Fruit fly (Drosophila melanogaster) whole organism, embryonic: ENCODE measurements around the gene BtbVII.

Experiments used
- Ada2b ChIP-seq: fragments of 200-800 bp; sonication (Bioruptor generic); IDR thresholded peaks from 2 replicates; pipeline ENCODE4 v1.3.6; 2022; ENCODE audit warnings: missing biosample characterization, missing genetic modification characterization
- Asciz ChIP-seq: fragments of 200-800 bp; sonication (Bioruptor generic); optimal IDR thresholded peaks from 2 replicates; lab custom pipeline; 2017; ENCODE audit warnings: missing biosample characterization, mild to moderate bottlenecking, missing genetic modification characterization, missing genetic modification reagents
- Atf6 ChIP-seq: fragments of 200-800 bp; sonication (Bioruptor generic); IDR thresholded peaks from 2 replicates; pipeline ENCODE4 v1.3.6; 2022; ENCODE audit warnings: missing biosample characterization, missing genetic modification characterization
- B-H1 ChIP-seq: fragments of 200-800 bp; sonication (Bioruptor generic); IDR thresholded peaks from 3 replicates; pipeline ENCODE4 v1.3.6; 2022; ENCODE audit warnings: missing biosample characterization, missing genetic modification characterization
- CG10147 ChIP-seq: fragments of 200-800 bp; sonication (Bioruptor generic); optimal IDR thresholded peaks from 2 replicates; lab custom pipeline; 2019; ENCODE audit warnings: missing biosample characterization, mild to moderate bottlenecking, missing genetic modification characterization, moderate library complexity
- CG1024 ChIP-seq: fragments of 200-800 bp; sonication (Bioruptor generic); IDR thresholded peaks from 2 replicates; pipeline ENCODE4 v1.3.6; 2022; ENCODE audit warnings: missing biosample characterization, missing genetic modification characterization
- CG10366 ChIP-seq: fragments of 200-800 bp; sonication (Bioruptor generic); IDR thresholded peaks from 2 replicates; pipeline ENCODE4 v1.3.6; 2022; ENCODE audit warnings: missing biosample characterization, missing genetic modification characterization
- CG10979 ChIP-seq: fragments of 200-800 bp; sonication (Bioruptor generic); optimal IDR thresholded peaks from 2 replicates; lab custom pipeline; 2018; ENCODE audit warnings: missing biosample characterization, mild to moderate bottlenecking, missing genetic modification characterization, moderate library complexity
- CG11085 ChIP-seq: fragments of 200-800 bp; sonication (Bioruptor generic); IDR thresholded peaks from 2 replicates; pipeline ENCODE4 v1.3.6; 2022; ENCODE audit warnings: missing biosample characterization, missing genetic modification characterization
- CG11093 ChIP-seq: fragments of 200-800 bp; sonication (Bioruptor generic); IDR thresholded peaks from 3 replicates; pipeline ENCODE4 v1.3.6; 2022; ENCODE audit warnings: missing biosample characterization, missing genetic modification characterization
- CG12155 ChIP-seq: fragments of 200-800 bp; sonication (Bioruptor generic); optimal IDR thresholded peaks from 3 replicates; lab custom pipeline; 2016; ENCODE audit warnings: missing biosample characterization, missing genetic modification characterization
- CG13123 ChIP-seq: fragments of 200-800 bp; sonication (Bioruptor generic); optimal IDR thresholded peaks from 2 replicates; lab custom pipeline; 2016; ENCODE audit warnings: missing biosample characterization, missing genetic modification characterization
- CG14050 ChIP-seq: fragments of 200-800 bp; sonication (Bioruptor generic); IDR thresholded peaks from 3 replicates; pipeline ENCODE4 v1.3.6; 2022; ENCODE audit warnings: missing biosample characterization, missing genetic modification characterization
- CG14860 ChIP-seq: fragments of 200-800 bp; sonication (Bioruptor generic); IDR thresholded peaks from 3 replicates; pipeline ENCODE4 v1.3.6; 2022; ENCODE audit warnings: missing biosample characterization, missing genetic modification characterization; ENCODE audit not compliant: partially characterized antibody
- CG17912 ChIP-seq: fragments of 200-800 bp; sonication (Bioruptor generic); optimal IDR thresholded peaks from 2 replicates; lab custom pipeline; 2018; ENCODE audit warnings: missing biosample characterization, mild to moderate bottlenecking, missing genetic modification characterization
- CG2199 ChIP-seq: fragments of 200-800 bp; sonication (Bioruptor generic); IDR thresholded peaks from 3 replicates; pipeline ENCODE4 v1.3.6; 2022; ENCODE audit warnings: missing biosample characterization, missing genetic modification characterization
- CG30431 ChIP-seq: fragments of 200-800 bp; sonication (Bioruptor generic); optimal IDR thresholded peaks from 2 replicates; lab custom pipeline; 2017; ENCODE audit warnings: missing biosample characterization, missing genetic modification characterization
- CG31365 ChIP-seq: fragments of 200-800 bp; sonication (Bioruptor generic); optimal IDR thresholded peaks from 2 replicates; lab custom pipeline; 2018; ENCODE audit warnings: missing biosample characterization, mild to moderate bottlenecking, missing genetic modification characterization
- CG31388 ChIP-seq: fragments of 200-800 bp; sonication (Bioruptor generic); optimal IDR thresholded peaks from 2 replicates; lab custom pipeline; 2016; ENCODE audit warnings: missing biosample characterization, missing genetic modification characterization
- CG4424 ChIP-seq: fragments of 200-800 bp; sonication (Bioruptor generic); optimal IDR thresholded peaks from 3 replicates; lab custom pipeline; 2016; ENCODE audit warnings: missing biosample characterization, missing genetic modification characterization
- CG7839 ChIP-seq: fragments of 200-800 bp; sonication (Bioruptor generic); optimal IDR thresholded peaks from 3 replicates; lab custom pipeline; 2018; ENCODE audit warnings: missing biosample characterization, mild to moderate bottlenecking, missing genetic modification characterization, moderate library complexity
- CG9817 ChIP-seq: fragments of 200-800 bp; sonication (Bioruptor generic); optimal IDR thresholded peaks from 2 replicates; lab custom pipeline; 2018; ENCODE audit warnings: missing biosample characterization, mild to moderate bottlenecking, missing genetic modification characterization, moderate library complexity
- CHES-1-like ChIP-seq: fragments of 200-800 bp; sonication (Bioruptor generic); optimal IDR thresholded peaks from 2 replicates; lab custom pipeline; 2016; ENCODE audit warnings: missing biosample characterization, missing genetic modification characterization
- CTCF ChIP-seq: fragments of 200-800 bp; sonication (Bioruptor generic); optimal IDR thresholded peaks from 2 replicates; lab custom pipeline; 2017; ENCODE audit warnings: missing biosample characterization, mild to moderate bottlenecking, missing genetic modification characterization, moderate library complexity
- Dll ChIP-seq: fragments of 200-800 bp; sonication (Bioruptor generic); IDR thresholded peaks from 4 replicates; pipeline ENCODE4 v1.3.6; 2022; ENCODE audit warnings: missing biosample characterization, missing genetic modification characterization; ENCODE audit not compliant: partially characterized antibody
- Doc2 ChIP-seq: fragments of 200-800 bp; sonication (Bioruptor generic); IDR thresholded peaks from 2 replicates; pipeline ENCODE4 v1.3.6; 2022; ENCODE audit warnings: missing biosample characterization, missing genetic modification characterization
- Eip74EF ChIP-seq, 2 experiments: fragments of 200-800 bp in 1 of 2; fragments of >200 bp in 1 of 2; sonication (Bioruptor generic) in 1 of 2; optimal IDR thresholded peaks; 2 replicates each; lab custom pipeline; 2017 to 2019; ENCODE audit warnings: missing biosample characterization in 2 of 2, missing genetic modification characterization in 2 of 2, mild to moderate bottlenecking in 1 of 2, moderate library complexity in 1 of 2
- Elba2 ChIP-seq: fragments of 200-800 bp; sonication (Bioruptor generic); optimal IDR thresholded peaks from 3 replicates; lab custom pipeline; 2016; ENCODE audit warnings: missing biosample characterization, missing genetic modification characterization
- Hr3 ChIP-seq: fragments of 200-800 bp; sonication (Bioruptor generic); optimal IDR thresholded peaks from 3 replicates; lab custom pipeline; 2016; ENCODE audit warnings: missing biosample characterization, missing genetic modification characterization
- MESR4 ChIP-seq: fragments of 200-800 bp; sonication (Bioruptor generic); optimal IDR thresholded peaks from 2 replicates; lab custom pipeline; 2018; ENCODE audit warnings: missing biosample characterization, mild to moderate bottlenecking, missing genetic modification characterization, moderate library complexity
- NFAT ChIP-seq: fragments of 200-800 bp; sonication (Bioruptor generic); IDR thresholded peaks from 2 replicates; pipeline ENCODE4 v1.3.6; 2022; ENCODE audit warnings: missing biosample characterization, missing genetic modification characterization
- Nf-YB ChIP-seq: fragments of 200-800 bp; sonication (Bioruptor generic); optimal IDR thresholded peaks from 3 replicates; lab custom pipeline; 2019; ENCODE audit warnings: missing biosample characterization, mild to moderate bottlenecking, missing genetic modification characterization, moderate library complexity
- Optix ChIP-seq: fragments of 200-800 bp; sonication (Bioruptor generic); IDR thresholded peaks from 3 replicates; pipeline ENCODE4 v1.3.6; 2022; ENCODE audit warnings: missing biosample characterization, missing genetic modification characterization
- abd-A ChIP-seq: fragments of 200-800 bp; sonication (Bioruptor generic); optimal IDR thresholded peaks from 3 replicates; lab custom pipeline; 2019; ENCODE audit warnings: missing biosample characterization, mild to moderate bottlenecking, missing genetic modification characterization, moderate library complexity
- cad ChIP-seq: fragments of >200 bp; optimal IDR thresholded peaks from 2 replicates; lab custom pipeline; 2017; ENCODE audit warnings: missing biosample characterization, missing genetic modification characterization
- crp ChIP-seq, 2 experiments: fragments of 200-800 bp; sonication (Bioruptor generic); optimal IDR thresholded peaks; 2 replicates in 1 of 2; 3 replicates in 1 of 2; lab custom pipeline; 2017; ENCODE audit warnings: missing biosample characterization in 2 of 2, missing genetic modification characterization in 2 of 2, mild to moderate bottlenecking in 1 of 2, moderate library complexity in 1 of 2
- fu2 ChIP-seq: fragments of 200-800 bp; sonication (Bioruptor generic); optimal IDR thresholded peaks from 2 replicates; lab custom pipeline; 2016; ENCODE audit warnings: missing biosample characterization, missing genetic modification characterization
- h ChIP-seq: fragments of >200 bp; optimal IDR thresholded peaks from 2 replicates; lab custom pipeline; 2017
- mirr ChIP-seq: fragments of 200-800 bp; sonication (Bioruptor generic); optimal IDR thresholded peaks from 3 replicates; lab custom pipeline; 2018; ENCODE audit warnings: missing biosample characterization, mild to moderate bottlenecking, missing genetic modification characterization
- onecut ChIP-seq: fragments of 200-800 bp; sonication (Bioruptor generic); IDR thresholded peaks from 2 replicates; pipeline ENCODE4 v1.3.6; 2022; ENCODE audit warnings: missing biosample characterization, missing genetic modification characterization
- p53 ChIP-seq: fragments of 200-800 bp; sonication (Bioruptor generic); optimal IDR thresholded peaks from 2 replicates; lab custom pipeline; 2016; ENCODE audit warnings: missing biosample characterization, missing genetic modification characterization
- pb ChIP-seq: fragments of 200-800 bp; sonication (Bioruptor generic); optimal IDR thresholded peaks from 3 replicates; lab custom pipeline; 2016; ENCODE audit warnings: missing biosample characterization, missing genetic modification characterization
- pros ChIP-seq: fragments of 200-800 bp; sonication (Bioruptor generic); optimal IDR thresholded peaks from 3 replicates; lab custom pipeline; 2019; ENCODE audit warnings: missing biosample characterization, mild to moderate bottlenecking, missing genetic modification characterization, moderate library complexity
- row ChIP-seq: fragments of 200-800 bp; sonication (Bioruptor generic); IDR thresholded peaks from 3 replicates; pipeline ENCODE4 v1.3.6; 2022; ENCODE audit warnings: missing biosample characterization, missing genetic modification characterization
- ssp ChIP-seq: fragments of 200-800 bp; sonication (Bioruptor generic); IDR thresholded peaks from 2 replicates; pipeline ENCODE4 v1.3.6; 2022; ENCODE audit warnings: missing biosample characterization, missing genetic modification characterization
- stc ChIP-seq: fragments of 200-800 bp; sonication (Bioruptor generic); IDR thresholded peaks from 2 replicates; pipeline ENCODE4 v1.3.6; 2022; ENCODE audit warnings: missing biosample characterization, missing genetic modification characterization
- tgo ChIP-seq: fragments of 200-800 bp; sonication (Bioruptor generic); IDR thresholded peaks from 3 replicates; pipeline ENCODE4 v1.3.6; 2022; ENCODE audit warnings: missing biosample characterization, missing genetic modification characterization
- unpg ChIP-seq: fragments of 200-800 bp; sonication (Bioruptor generic); optimal IDR thresholded peaks from 3 replicates; lab custom pipeline; 2018; ENCODE audit warnings: missing biosample characterization, mild to moderate bottlenecking, missing genetic modification characterization, moderate library complexity
- wor ChIP-seq: fragments of 200-800 bp; sonication (Bioruptor generic); IDR thresholded peaks from 2 replicates; pipeline ENCODE4 v1.3.6; 2022; ENCODE audit warnings: missing biosample characterization, missing genetic modification characterization
- zen ChIP-seq: fragments of 200-800 bp; sonication (Bioruptor generic); optimal IDR thresholded peaks from 3 replicates; lab custom pipeline; 2018; ENCODE audit warnings: missing biosample characterization, mild to moderate bottlenecking, missing genetic modification characterization, moderate library complexity
- zen2 ChIP-seq: fragments of 200-800 bp; sonication (Bioruptor generic); IDR thresholded peaks from 3 replicates; pipeline ENCODE4 v1.3.6; 2022; ENCODE audit warnings: missing biosample characterization, missing genetic modification characterization; ENCODE audit not compliant: partially characterized antibody

Gene BtbVII

DNA sequence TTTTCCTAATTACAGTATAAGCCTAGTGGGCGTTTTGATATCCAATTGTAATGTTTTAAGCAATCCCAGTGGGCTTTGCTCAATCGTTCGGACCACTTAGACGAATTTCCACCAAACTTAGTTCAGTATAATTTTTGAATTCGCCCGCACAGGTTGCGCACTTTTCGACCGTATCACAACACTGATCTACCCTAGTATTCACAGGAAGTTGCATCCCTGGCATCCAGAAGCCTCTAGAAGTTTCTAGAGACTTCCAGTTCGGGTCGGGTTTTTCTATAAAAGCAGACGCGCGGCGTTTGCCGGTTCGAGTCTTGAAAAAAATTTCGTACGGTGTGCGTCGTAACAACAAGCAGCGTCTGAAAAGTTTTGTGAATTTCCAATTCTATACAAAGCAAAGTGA is 44.5 kb downstream of the BtbVII start, which contains the start of gene Hsp83 (continued):
- TF ChIP-seq Hr3 (GFP tag; lab: Kevin White, UChicago) = peak; percentile 73
- peak; percentile 82; the same call in 2 of the 3 replicates for TF ChIP-seq B-H1 (GFP tag; lab: Robert Waterston, UW)
- peak; percentile 92 for TF ChIP-seq p53 (GFP tag; lab: Kevin White, UChicago)
- TF ChIP-seq MESR4 = peak; percentile 92
- peak; percentile 86 for TF ChIP-seq fu2
- peak; percentile 96 for TF ChIP-seq pb (GFP tag; lab: Kevin White, UChicago)
- TF ChIP-seq CG17912 (GFP tag; lab: Kevin White, UChicago) = peak; percentile 99
- TF ChIP-seq CG4424 (GFP tag; lab: Kevin White, UChicago) = peak; percentile 91
- TF ChIP-seq h (lab: Kevin White, UChicago) = no peak
- TF ChIP-seq Asciz (GFP tag; lab: Kevin White, UChicago) = peak; percentile 97
- TF ChIP-seq CTCF (GFP tag; lab: Kevin White, UChicago) = peak; percentile 80
- TF ChIP-seq CHES-1-like (GFP tag; lab: Kevin White, UChicago) = peak; percentile 96
- no peak for TF ChIP-seq cad
- 0 out of 2 replicates have a peak, but pooled peaks have one; percentile 33 for TF ChIP-seq Doc2
- TF ChIP-seq onecut = peak; percentile 96
- peak; percentile 74 for TF ChIP-seq CG12155 (GFP tag; lab: Kevin White, UChicago)
- peak; percentile 82 for TF ChIP-seq pros (GFP tag; lab: Kevin White, UChicago)
- TF ChIP-seq ssp (GFP tag; lab: Robert Waterston, UW) = peak; percentile 65
- peak in 1 of 2 experiments; percentile 88 for TF ChIP-seq Eip74EF (GFP tag; optimal IDR thresholded peaks at IDR 0.05; lab: Kevin White, UChicago)
- TF ChIP-seq CG11085 (GFP tag; lab: Robert Waterston, UW) = peak; percentile 87
- TF ChIP-seq row (GFP tag; lab: Robert Waterston, UW) = peak; percentile 10; the same call in 1 of the 3 replicates
- TF ChIP-seq unpg (GFP tag; lab: Kevin White, UChicago) = peak; percentile 94
- peak; percentile 85 for TF ChIP-seq CG10366
- peak; percentile 92 for TF ChIP-seq CG14050 (GFP tag; lab: Robert Waterston, UW)
- TF ChIP-seq wor (GFP tag; lab: Robert Waterston, UW) = peak; percentile 41; the same call in 1 of the 2 replicates
- no peak; the same call in 2 of the 3 replicates for TF ChIP-seq zen2 (GFP tag; lab: Robert Waterston, UW)
- TF ChIP-seq crp (GFP tag; optimal IDR thresholded peaks at IDR 0.05; lab: Kevin White, UChicago) = no peak
- TF ChIP-seq Ada2b (GFP tag; lab: Robert Waterston, UW) = peak; percentile 68; the same call in 1 of the 2 replicates
- peak; percentile 58 for TF ChIP-seq CG31388 (GFP tag; lab: Kevin White, UChicago)
- TF ChIP-seq abd-A (tag; lab: Kevin White, UChicago) = no peak
- TF ChIP-seq Atf6 (GFP tag; lab: Robert Waterston, UW) = peak; percentile 95
- peak; percentile 88 for TF ChIP-seq CG10147 (GFP tag; lab: Kevin White, UChicago)
- peak; percentile 77 for TF ChIP-seq CG13123 (GFP tag; lab: Kevin White, UChicago)
- peak; percentile 91 for TF ChIP-seq Optix (GFP tag; lab: Robert Waterston, UW)
- peak; percentile 75; the same call in 1 of the 3 replicates for TF ChIP-seq CG2199 (GFP tag; lab: Robert Waterston, UW)
- TF ChIP-seq CG30431 (GFP tag; lab: Kevin White, UChicago) = peak; percentile 89
- TF ChIP-seq tgo (GFP tag; lab: Robert Waterston, UW) = peak; percentile 85
- TF ChIP-seq CG14860 (GFP tag; lab: Robert Waterston, UW) = no peak
- peak; percentile 100 for TF ChIP-seq mirr (GFP tag; lab: Kevin White, UChicago)
- peak; percentile 92 for TF ChIP-seq CG1024 (GFP tag; lab: Robert Waterston, UW)
- TF ChIP-seq CG11093 (GFP tag; lab: Robert Waterston, UW) = peak; percentile 73; the same call in 2 of the 3 replicates
- peak; percentile 96 for TF ChIP-seq stc (GFP tag; lab: Robert Waterston, UW)
- TF ChIP-seq zen (tag; lab: Kevin White, UChicago) = peak; percentile 66
- peak; percentile 88 for TF ChIP-seq CG9817 (tag; lab: Kevin White, UChicago)
- peak; percentile 91 for TF ChIP-seq CG7839
- no peak for TF ChIP-seq Dll (GFP tag; lab: Robert Waterston, UW)
- TF ChIP-seq Elba2 (GFP tag; lab: Kevin White, UChicago) = peak; percentile 68
- peak; percentile 89 for TF ChIP-seq CG10979 (tag; lab: Kevin White, UChicago)
- TF ChIP-seq CG31365 (tag; lab: Kevin White, UChicago) = peak; percentile 95
- peak; percentile 96 for TF ChIP-seq NFAT (GFP tag; lab: Robert Waterston, UW)
- TF ChIP-seq Nf-YB (GFP tag; lab: Kevin White, UChicago) = peak; percentile 81
